Worm (Caenorhabditis elegans): ENCODE results near the gene xbx-6.

The xbx-6 gene

ce11 chrV:9666394-9666793, 36.5 kb upstream of the xbx-6 start, which contains the start of gene ZK287.1:
Gene ZK287.1 (plus strand): TSS chrV:9666694.
- TF ChIP-seq attf-6 (GFP tag; IDR thresholded peaks at IDR 0.05) (no peak), lsy-27 (tag; optimal IDR thresholded peaks at IDR 0.05; ENCODE audit: borderline replicate concordance, insufficient read depth) (no peak), lin-40 (tag; optimal IDR thresholded peaks at IDR 0.05) (no peak), B0261.1 (tag; optimal IDR thresholded peaks at IDR 0.05) (no peak), F37B4.10 (GFP tag; IDR thresholded peaks at IDR 0.05) (no peak), F55B11.4 (tag; optimal IDR thresholded peaks at IDR 0.05; ENCODE audit: borderline replicate concordance, insufficient read depth) (no peak), nhr-27 (tag; optimal IDR thresholded peaks at IDR 0.05) (no peak), ztf-25 (GFP tag; IDR thresholded peaks at IDR 0.05) (no peak), ccch-3 (GFP tag; optimal IDR thresholded peaks at IDR 0.05) (no peak), snpc-1.3 (tag; optimal IDR thresholded peaks at IDR 0.05; ENCODE audit: insufficient read depth) (no peak), F10E7.11 (tag; optimal IDR thresholded peaks at IDR 0.05) (no peak), lin-35 (GFP tag; optimal IDR thresholded peaks at IDR 0.05) (no peak)

DNA sequence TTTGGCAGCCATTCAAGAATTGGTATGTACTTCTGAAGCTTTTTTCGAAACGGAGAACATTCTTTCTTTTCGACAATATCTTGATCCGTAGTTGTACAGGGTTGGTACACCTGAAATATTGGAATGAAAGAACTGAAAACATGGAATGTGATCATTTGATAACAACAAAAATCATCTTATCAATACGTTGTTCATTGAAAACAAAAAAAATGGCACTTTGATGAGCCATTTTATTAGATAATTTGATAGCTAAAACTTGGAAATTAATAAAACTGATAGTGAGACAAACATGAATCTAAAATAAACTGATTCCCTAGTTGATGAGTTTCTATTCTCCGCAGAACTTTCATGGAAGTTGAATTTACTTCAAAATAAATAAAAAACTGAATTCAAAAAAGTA, 30.4 kb upstream of the xbx-6 start:
- TF ChIP-seq nhr-80 (tag; optimal IDR thresholded peaks at IDR 0.05) (peak; percentile 3), hmg-20 (GFP tag; IDR thresholded peaks at IDR 0.05) (no peak), ceh-40 (GFP tag; IDR thresholded peaks at IDR 0.05) (no peak)

ce11 chrV:9673199-9673843, 29.5 kb upstream of the xbx-6 start, which contains the start of gene sulp-8:
Gene sulp-8 (minus strand): TSS chrV:9673667.
- no peak for TF ChIP-seq nhr-90 (tag; optimal IDR thresholded peaks at IDR 0.05)
- TF ChIP-seq tbx-9 (tag; optimal IDR thresholded peaks at IDR 0.05; ENCODE audit: borderline replicate concordance) = no peak

- TF ChIP-seq nhr-80 (tag; optimal IDR thresholded peaks at IDR 0.05) (peak; percentile 6), bed-1 (GFP tag; IDR thresholded peaks at IDR 0.05) (no peak)
Measured at ce11 chrV:9677977-9678376, 24.9 kb upstream of the xbx-6 start, which contains the start of gene cthd-1. Gene cthd-1 (plus strand): TSS chrV:9678277.

DNA sequence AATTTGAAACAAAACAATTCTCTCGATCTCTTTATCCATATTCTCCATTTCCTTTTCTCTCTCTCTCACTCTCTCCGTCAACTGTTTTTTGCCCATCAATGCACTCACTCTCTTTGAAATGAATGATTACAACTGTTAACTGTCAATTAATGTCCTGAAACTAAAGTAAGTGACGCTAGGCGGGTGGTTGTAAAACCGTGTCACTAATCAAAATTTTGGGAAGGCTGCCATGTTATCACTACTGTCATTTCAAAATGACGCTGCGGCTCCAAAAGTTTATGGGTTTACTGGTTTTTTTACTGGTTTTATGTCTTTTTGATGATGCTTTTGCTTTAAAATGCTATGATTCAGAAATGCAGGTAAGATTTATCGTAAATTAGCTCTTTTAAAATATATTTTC, 23.7 kb upstream of the xbx-6 start, which contains the start of gene ZK287.9:
ZK287.9 (plus strand) TSS at position 192 of the 400 bp plus-strand sequence.
- peak; percentile 34 for TF ChIP-seq unc-62 (GFP tag; optimal IDR thresholded peaks at IDR 0.05)
- TF ChIP-seq madf-8 (GFP tag; conservative IDR thresholded peaks at IDR 0.05) = no peak
- TF ChIP-seq F23B12.7 (tag; optimal IDR thresholded peaks at IDR 0.05; ENCODE audit: insufficient read depth) = no peak
- TF ChIP-seq F22D6.2 (tag; optimal IDR thresholded peaks at IDR 0.05) = no peak
- peak; percentile 73 to 93 for TF ChIP-seq let-607 (tag; optimal IDR thresholded peaks at IDR 0.05)
- peak; percentile 80 for TF ChIP-seq nhr-80 (tag; optimal IDR thresholded peaks at IDR 0.05)
- TF ChIP-seq ztf-25 (GFP tag; IDR thresholded peaks at IDR 0.05) = no peak
- TF ChIP-seq attf-6 (GFP tag; IDR thresholded peaks at IDR 0.05) = no peak
- TF ChIP-seq lin-35 (GFP tag; optimal IDR thresholded peaks at IDR 0.05) = no peak

DNA sequence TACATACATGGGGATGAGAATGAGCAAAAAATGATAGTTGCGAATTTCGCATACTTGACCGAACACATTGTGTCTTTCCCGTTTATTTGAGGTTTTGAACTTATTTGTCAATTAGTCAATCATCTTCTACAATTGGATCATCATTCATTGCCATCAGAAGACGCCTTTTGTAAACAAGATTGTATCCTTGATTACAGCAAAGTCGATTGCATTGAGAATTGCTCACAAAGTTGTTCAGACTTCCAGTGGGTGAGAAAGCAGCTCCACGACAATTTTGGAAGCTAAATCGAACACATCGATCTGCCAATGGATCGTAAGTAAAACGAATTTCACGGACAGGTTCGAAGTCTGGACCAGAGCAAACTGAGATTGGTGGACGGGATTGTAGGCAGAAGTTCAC, 22.6 kb upstream of the xbx-6 start:
- TF ChIP-seq F10E7.11 (tag; optimal IDR thresholded peaks at IDR 0.05) = no peak
- no peak for TF ChIP-seq sea-2 (GFP tag; IDR thresholded peaks at IDR 0.05)

DNA sequence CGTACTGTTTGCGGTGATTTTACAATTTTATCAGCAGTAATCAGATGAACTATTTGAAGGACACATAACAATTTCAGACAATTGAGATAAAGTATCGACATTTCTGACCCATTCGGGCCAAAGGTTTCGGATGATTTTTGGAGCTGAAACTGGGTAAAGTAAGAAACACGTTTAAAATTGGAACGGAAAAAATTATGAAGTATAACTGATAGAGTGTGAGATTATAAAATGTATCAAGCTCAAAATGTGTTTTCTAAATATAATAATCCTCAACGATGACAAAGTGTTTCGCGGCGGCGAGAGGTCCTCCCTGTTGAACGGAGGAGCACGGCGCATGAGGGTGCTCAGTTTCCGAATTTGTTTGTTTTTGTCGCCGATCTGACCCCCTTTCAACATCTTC, 17.3 kb upstream of the xbx-6 start, which contains the start of gene ZK287.4:
ZK287.4 (minus strand) TSS at position 101 of the 400 bp plus-strand sequence.
- TF ChIP-seq T26A5.8 (tag; optimal IDR thresholded peaks at IDR 0.05) (no peak), athp-1 (tag; optimal IDR thresholded peaks at IDR 0.05) (no peak), madf-8 (GFP tag; conservative IDR thresholded peaks at IDR 0.05) (no peak), egl-44 (GFP tag; IDR thresholded peaks at IDR 0.05) (no peak), mel-28 (tag; optimal IDR thresholded peaks at IDR 0.05; ENCODE audit: borderline replicate concordance) (no peak), ccch-3 (GFP tag; optimal IDR thresholded peaks at IDR 0.05) (no peak), F22D6.2 (tag; optimal IDR thresholded peaks at IDR 0.05) (no peak), B0261.1 (tag; optimal IDR thresholded peaks at IDR 0.05) (no peak), ekl-4 (GFP tag; IDR thresholded peaks at IDR 0.05) (no peak), attf-3 (GFP tag; conservative IDR thresholded peaks at IDR 0.05) (no peak)
